Worm (Caenorhabditis elegans): ENCODE data around the gene srz-18.

Gene srz-18

ce11 chrV:20626043-20626761 is at the start of gene srz-18, which contains the start of gene F46B3.9:
Gene srz-18 (plus strand): TSS chrV:20626711.
Gene F46B3.9 (minus strand): TSS chrV:20626143.
- TF ChIP-seq pha-4 (tag; optimal IDR thresholded peaks at IDR 0.05) (no peak), ces-1 (GFP tag; optimal IDR thresholded peaks at IDR 0.05) (no peak), zip-8 (tag; optimal IDR thresholded peaks at IDR 0.05) (no peak), blmp-1 (tag; optimal IDR thresholded peaks at IDR 0.05) (no peak), unc-62 (GFP tag; optimal IDR thresholded peaks at IDR 0.05) (no peak)

DNA sequence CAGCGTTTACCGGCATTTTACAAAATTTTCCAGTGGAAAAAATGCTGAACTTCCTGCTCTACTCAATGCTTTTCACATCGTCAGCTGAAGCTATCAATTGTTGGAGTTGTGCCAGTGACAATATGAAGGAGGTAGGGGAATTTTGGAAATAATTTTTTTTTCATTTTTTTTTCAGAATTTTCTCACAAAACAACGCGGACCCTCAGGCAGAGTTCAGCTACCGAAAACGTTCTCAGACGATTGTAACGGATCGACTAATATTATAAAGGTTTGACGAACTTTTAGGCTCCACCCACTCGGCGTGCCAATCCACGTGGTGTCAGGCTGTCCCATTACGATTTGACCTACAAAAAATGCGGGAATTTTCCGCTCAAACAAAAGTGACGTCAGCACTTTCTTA is 47.0 kb upstream of the srz-18 start, which contains the start of gene F26F2.8:
Gene F26F2.8, plus strand, starts transcription at position 13 of the 400 bp plus-strand sequence.
- no peak for TF ChIP-seq elt-3 (tag; optimal IDR thresholded peaks at IDR 0.05)
- no peak for TF ChIP-seq unc-120 (tag; optimal IDR thresholded peaks at IDR 0.05; ENCODE audit: poor library complexity, severe bottlenecking)
- no peak for TF ChIP-seq nhr-76 (tag; optimal IDR thresholded peaks at IDR 0.05)
- no peak for TF ChIP-seq tbx-8 (GFP tag; optimal IDR thresholded peaks at IDR 0.05)
- no peak for TF ChIP-seq ceh-43 (GFP tag; optimal IDR thresholded peaks at IDR 0.05)
- no peak for TF ChIP-seq M03D4.4 (tag; optimal IDR thresholded peaks at IDR 0.05)
- no peak for TF ChIP-seq flh-1 (GFP tag; optimal IDR thresholded peaks at IDR 0.05)
- TF ChIP-seq sptf-1 (tag; optimal IDR thresholded peaks at IDR 0.05), result no peak
- TF ChIP-seq cnd-1 (tag; optimal IDR thresholded peaks at IDR 0.05), result no peak
- TF ChIP-seq lin-32 (GFP tag; optimal IDR thresholded peaks at IDR 0.05), result no peak
- no peak for TF ChIP-seq elt-1 (tag; optimal IDR thresholded peaks at IDR 0.05; ENCODE audit: borderline replicate concordance, insufficient read depth)
- no peak for TF ChIP-seq ces-1 (GFP tag; optimal IDR thresholded peaks at IDR 0.05)
- TF ChIP-seq mls-2 (tag; optimal IDR thresholded peaks at IDR 0.05), result no peak

DNA sequence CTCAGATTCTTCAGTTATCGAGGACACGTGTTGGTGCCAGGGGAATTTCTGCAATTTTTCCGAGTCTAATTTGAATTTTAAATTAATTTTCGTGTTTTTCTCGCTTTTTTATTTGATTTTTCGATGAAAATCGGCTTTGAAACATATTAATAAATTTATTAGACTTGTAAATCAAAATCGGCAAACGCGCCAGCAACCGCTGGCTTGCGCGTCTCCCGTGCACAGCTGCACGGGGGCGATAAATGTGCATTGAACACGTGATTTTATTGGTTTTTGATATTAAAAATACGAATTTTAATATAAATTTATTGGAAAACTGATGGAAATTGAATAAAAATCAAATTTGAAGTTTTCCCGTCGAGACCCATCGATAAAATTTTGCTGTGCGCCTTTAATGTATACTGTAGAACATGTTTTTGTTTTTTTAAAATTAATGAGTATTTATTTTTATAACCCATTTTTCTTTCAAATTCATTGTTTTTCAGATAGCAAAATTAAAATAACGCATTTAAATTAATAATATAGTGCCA is 45.9 kb upstream of the srz-18 start, which contains the start of gene F26F2.7:
Gene F26F2.7, plus strand, starts transcription at position 480 of the 530 bp plus-strand sequence.
- TF ChIP-seq ceh-39 (tag; optimal IDR thresholded peaks at IDR 0.05) (peak; percentile 12), nhr-28 (tag; optimal IDR thresholded peaks at IDR 0.05) (no peak), elt-3 (tag; optimal IDR thresholded peaks at IDR 0.05) (no peak), mab-5 (tag; optimal IDR thresholded peaks at IDR 0.05) (peak; percentile 45), ztf-11 (tag; optimal IDR thresholded peaks at IDR 0.05) (no peak), ces-1 (GFP tag; optimal IDR thresholded peaks at IDR 0.05) (peak; percentile 77), snpc-4 (tag; optimal IDR thresholded peaks at IDR 0.05) (no peak), nhr-2 (tag; optimal IDR thresholded peaks at IDR 0.05) (no peak), zip-8 (tag; optimal IDR thresholded peaks at IDR 0.05) (no peak), pha-4 (tag; optimal IDR thresholded peaks at IDR 0.05) (peak; percentile 23), unc-39 (tag; optimal IDR thresholded peaks at IDR 0.05) (no peak), unc-120 (tag; optimal IDR thresholded peaks at IDR 0.05; ENCODE audit: poor library complexity, severe bottlenecking) (no peak), M03D4.4 (tag; optimal IDR thresholded peaks at IDR 0.05) (peak; percentile 53), drap-1 (GFP tag; optimal IDR thresholded peaks at IDR 0.05) (peak; percentile 71), tbx-8 (GFP tag; optimal IDR thresholded peaks at IDR 0.05) (no peak), nhr-12 (tag; optimal IDR thresholded peaks at IDR 0.05) (no peak), lin-32 (GFP tag; optimal IDR thresholded peaks at IDR 0.05) (peak; percentile 17), flh-1 (GFP tag; optimal IDR thresholded peaks at IDR 0.05) (no peak), elt-1 (tag; optimal IDR thresholded peaks at IDR 0.05; ENCODE audit: borderline replicate concordance, insufficient read depth) (no peak), cnd-1 (tag; optimal IDR thresholded peaks at IDR 0.05) (peak; percentile 48), blmp-1 (tag; optimal IDR thresholded peaks at IDR 0.05) (no peak), unc-62 (GFP tag; optimal IDR thresholded peaks at IDR 0.05) (no peak), sptf-1 (tag; optimal IDR thresholded peaks at IDR 0.05) (peak; percentile 95), hlh-1 (tag; optimal IDR thresholded peaks at IDR 0.05) (peak; percentile 23), lin-13 (tag; optimal IDR thresholded peaks at IDR 0.05) (peak; percentile 70), ham-2 (GFP tag; optimal IDR thresholded peaks at IDR 0.05) (no peak), nhr-76 (tag; optimal IDR thresholded peaks at IDR 0.05) (no peak), mep-1 (tag; optimal IDR thresholded peaks at IDR 0.05) (peak; percentile 74), bed-3 (GFP tag; optimal IDR thresholded peaks at IDR 0.05) (no peak), ceh-83 (GFP tag; optimal IDR thresholded peaks at IDR 0.05) (peak; percentile 61), lsy-2 (tag; optimal IDR thresholded peaks at IDR 0.05) (peak; percentile 57), sem-2 (GFP tag; optimal IDR thresholded peaks at IDR 0.05) (no peak), mls-2 (tag; optimal IDR thresholded peaks at IDR 0.05) (peak; percentile 67), nhr-237 (tag; optimal IDR thresholded peaks at IDR 0.05) (no peak), ceh-43 (GFP tag; optimal IDR thresholded peaks at IDR 0.05) (peak; percentile 34)

All from whole organism, mixed stage, embryonic.